Worm (Caenorhabditis elegans) whole organism, L1 larva: ENCODE results near the gene nspc-20.

Experiments used
- C16A3.4 ChIP-seq: fragments of 150-350 bp; optimal IDR thresholded peaks from 2 replicates; lab custom pipeline; 2014; ENCODE audit warnings: missing biosample characterization, missing genetic modification characterization
- C34B4.2 ChIP-seq: sonication (generic microtip); optimal IDR thresholded peaks from 2 replicates; lab custom pipeline; 2017; ENCODE audit warnings: mild to moderate bottlenecking, missing genetic modification characterization, missing compliant biosample characterization
- F16B12.6 ChIP-seq: fragments of 150-350 bp; optimal IDR thresholded peaks from 2 replicates; lab custom pipeline; 2014; ENCODE audit warnings: missing biosample characterization, missing genetic modification characterization
- aly-2 ChIP-seq: fragments of 150-350 bp; optimal IDR thresholded peaks from 2 replicates; lab custom pipeline; 2014; ENCODE audit warnings: missing biosample characterization, missing genetic modification characterization
- blmp-1 ChIP-seq: fragments of 150-350 bp; optimal IDR thresholded peaks from 2 replicates; lab custom pipeline; 2014; ENCODE audit warnings: missing biosample characterization, missing genetic modification characterization
- ceh-82 ChIP-seq, 3 experiments: fragments of 150-350 bp in 1 of 3; sonication (generic microtip) in 2 of 3; optimal IDR thresholded peaks; 2 replicates each; lab custom pipeline; 2014 to 2017; ENCODE audit warnings: missing biosample characterization in 3 of 3, missing genetic modification characterization in 3 of 3
- ceh-90 ChIP-seq: sonication (generic microtip); optimal IDR thresholded peaks from 2 replicates; lab custom pipeline; 2016; ENCODE audit warnings: missing genetic modification characterization, missing compliant biosample characterization
- efl-1 ChIP-seq, 4 experiments: fragments of 150-350 bp; optimal IDR thresholded peaks in 3 of 4; peaks in 1 of 4; 1 replicate in 1 of 4; 2 replicates in 3 of 4; lab custom pipeline; 2014; ENCODE audit warnings: missing biosample characterization in 2 of 4, missing genetic modification characterization in 2 of 4, missing genetic modification reagents in 2 of 4
- efl-3 ChIP-seq: fragments of 200-800 bp; sonication (Bioruptor generic); optimal IDR thresholded peaks from 2 replicates; lab custom pipeline; 2018; ENCODE audit warnings: mild to moderate bottlenecking, missing genetic modification characterization, missing compliant biosample characterization
- egl-13 ChIP-seq: sonication (generic microtip); optimal IDR thresholded peaks from 2 replicates; lab custom pipeline; 2016; ENCODE audit warnings: missing genotype, missing genetic modification reagents, missing genetic modification characterization, missing compliant biosample characterization
- elt-2 ChIP-seq: sonication (generic microtip); optimal IDR thresholded peaks from 2 replicates; lab custom pipeline; 2016; ENCODE audit warnings: missing genetic modification characterization, mild to moderate bottlenecking, inconsistent platforms, missing compliant biosample characterization, missing genetic modification reagents
- ets-5 ChIP-seq: fragments of 200-800 bp; sonication (Bioruptor generic); IDR thresholded peaks from 2 replicates; pipeline ENCODE4 v1.3.6; 2022; ENCODE audit warnings: missing genetic modification characterization, missing compliant biosample characterization
- fkh-8 ChIP-seq: sonication (generic microtip); optimal IDR thresholded peaks from 2 replicates; lab custom pipeline; 2016; ENCODE audit warnings: mild to moderate bottlenecking, missing genetic modification characterization, missing compliant biosample characterization
- grh-1 ChIP-seq: fragments of 200-800 bp; sonication (Bioruptor generic); IDR thresholded peaks from 2 replicates; pipeline ENCODE4 v1.3.6; 2022; ENCODE audit warnings: missing genetic modification reagents, missing genetic modification characterization, missing compliant biosample characterization
- irx-1 ChIP-seq: sonication (generic microtip); optimal IDR thresholded peaks from 2 replicates; lab custom pipeline; 2016; ENCODE audit warnings: missing genetic modification characterization, missing compliant biosample characterization
- lin-14 ChIP-seq: fragments of 200-800 bp; sonication (Bioruptor generic); optimal IDR thresholded peaks from 2 replicates; lab custom pipeline; 2018; ENCODE audit warnings: mild to moderate bottlenecking, missing genetic modification characterization, moderate library complexity, missing compliant biosample characterization
- lin-15B ChIP-seq: fragments of 150-350 bp; sonication (generic microtip); optimal IDR thresholded peaks from 3 replicates; lab custom pipeline; 2014; ENCODE audit warnings: missing biosample characterization, missing genetic modification characterization
- lin-39 ChIP-seq: fragments of 150-350 bp; optimal IDR thresholded peaks from 2 replicates; lab custom pipeline; 2014; ENCODE audit warnings: missing biosample characterization, missing genetic modification reagents, missing genetic modification characterization
- lir-3 ChIP-seq: sonication (generic microtip); optimal IDR thresholded peaks from 2 replicates; lab custom pipeline; 2016; ENCODE audit warnings: mild to moderate bottlenecking, missing genetic modification characterization, moderate library complexity, missing compliant biosample characterization; ENCODE audit not compliant: poor library complexity
- lsy-2 ChIP-seq, 2 experiments: fragments of 150-350 bp; optimal IDR thresholded peaks; 2 replicates each; lab custom pipeline; 2014; ENCODE audit warnings: missing biosample characterization in 2 of 2, missing genetic modification characterization in 2 of 2
- mab-9 ChIP-seq: fragments of 200-800 bp; sonication (Bioruptor generic); IDR thresholded peaks from 2 replicates; pipeline ENCODE4 v1.3.6; 2022; ENCODE audit warnings: missing genetic modification reagents, missing genetic modification characterization, missing compliant biosample characterization
- mef-2 ChIP-seq: fragments of 150-350 bp; optimal IDR thresholded peaks from 2 replicates; lab custom pipeline; 2014; ENCODE audit warnings: missing biosample characterization, missing genetic modification characterization
- mep-1 ChIP-seq: fragments of 150-350 bp; optimal IDR thresholded peaks from 2 replicates; lab custom pipeline; 2014; ENCODE audit warnings: missing biosample characterization, missing genetic modification characterization
- nhr-11 ChIP-seq: fragments of 150-350 bp; optimal IDR thresholded peaks from 2 replicates; lab custom pipeline; 2014; ENCODE audit warnings: missing biosample characterization, missing genetic modification characterization
- nhr-19 ChIP-seq: fragments of 200-800 bp; sonication (Bioruptor generic); conservative IDR thresholded peaks from 2 replicates; pipeline ENCODE4 v1.3.6; 2022; ENCODE audit warnings: missing genetic modification characterization, missing compliant biosample characterization
- nhr-20 ChIP-seq: sonication (generic microtip); optimal IDR thresholded peaks from 2 replicates; lab custom pipeline; 2016; ENCODE audit warnings: mild to moderate bottlenecking, missing genetic modification characterization, missing compliant biosample characterization
- nhr-28 ChIP-seq: fragments of 150-350 bp; optimal IDR thresholded peaks from 2 replicates; lab custom pipeline; 2014; ENCODE audit warnings: missing biosample characterization, missing genetic modification characterization
- nhr-47 ChIP-seq: sonication (generic microtip); optimal IDR thresholded peaks from 2 replicates; lab custom pipeline; 2016; ENCODE audit warnings: mild to moderate bottlenecking, missing genetic modification characterization, moderate library complexity, missing compliant biosample characterization
- nhr-84 ChIP-seq: sonication (generic microtip); optimal IDR thresholded peaks from 2 replicates; lab custom pipeline; 2017; ENCODE audit warnings: missing biosample characterization, missing genetic modification characterization
- nhr-85 ChIP-seq: sonication (generic microtip); peaks from one replicate; lab custom pipeline; 2016; ENCODE audit warnings: missing genetic modification characterization, inconsistent platforms, missing compliant biosample characterization
- pag-3 ChIP-seq: sonication (generic microtip); optimal IDR thresholded peaks from 2 replicates; lab custom pipeline; 2017; ENCODE audit warnings: missing genetic modification characterization, mild to moderate bottlenecking, missing compliant biosample characterization, antibody characterized with exemption, borderline replicate concordance; ENCODE audit not compliant: insufficient read depth
- pax-3 ChIP-seq: fragments of 200-800 bp; sonication (Bioruptor generic); optimal IDR thresholded peaks from 2 replicates; lab custom pipeline; 2018; ENCODE audit warnings: mild to moderate bottlenecking, missing genetic modification characterization, moderate library complexity, missing compliant biosample characterization
- pqm-1 ChIP-seq: sonication (generic microtip); optimal IDR thresholded peaks from 3 replicates; lab custom pipeline; 2017; ENCODE audit warnings: missing biosample characterization, missing genetic modification characterization
- skn-1 ChIP-seq: fragments of 150-350 bp; optimal IDR thresholded peaks from 2 replicates; lab custom pipeline; 2014; ENCODE audit warnings: missing biosample characterization, missing genetic modification characterization
- snpc-4 ChIP-seq: fragments of 150-350 bp; optimal IDR thresholded peaks from 2 replicates; lab custom pipeline; 2014; ENCODE audit warnings: missing biosample characterization, missing genetic modification characterization
- snu-23 ChIP-seq: sonication (generic microtip); optimal IDR thresholded peaks from 2 replicates; lab custom pipeline; 2016; ENCODE audit warnings: missing genetic modification characterization, missing compliant biosample characterization
- sox-4 ChIP-seq: sonication (generic microtip); optimal IDR thresholded peaks from 2 replicates; lab custom pipeline; 2016; ENCODE audit warnings: missing genetic modification characterization, missing compliant biosample characterization
- sptf-1 ChIP-seq: fragments of 150-350 bp; optimal IDR thresholded peaks from 2 replicates; lab custom pipeline; 2014; ENCODE audit warnings: missing biosample characterization, missing genetic modification characterization
- swsn-7 ChIP-seq: sonication (generic microtip); optimal IDR thresholded peaks from 2 replicates; lab custom pipeline; 2016; ENCODE audit warnings: missing genetic modification characterization, missing compliant biosample characterization
- tbx-2 ChIP-seq: sonication (generic microtip); optimal IDR thresholded peaks from 2 replicates; lab custom pipeline; 2016; ENCODE audit warnings: missing genetic modification characterization, missing compliant biosample characterization
- tlp-1 ChIP-seq: fragments of 150-350 bp; optimal IDR thresholded peaks from 2 replicates; lab custom pipeline; 2014; ENCODE audit warnings: missing biosample characterization, missing genetic modification characterization
- unc-86 ChIP-seq: sonication (generic microtip); optimal IDR thresholded peaks from 2 replicates; lab custom pipeline; 2016; ENCODE audit warnings: missing genetic modification characterization, missing compliant biosample characterization
- unc-98 ChIP-seq: fragments of 200-800 bp; sonication (Bioruptor generic); IDR thresholded peaks from 2 replicates; pipeline ENCODE4 v1.3.6; 2022; ENCODE audit warnings: missing genetic modification characterization, missing compliant biosample characterization
- zag-1 ChIP-seq: fragments of 150-350 bp; optimal IDR thresholded peaks from 2 replicates; lab custom pipeline; 2014; ENCODE audit warnings: missing biosample characterization, missing genetic modification characterization
- zip-4 ChIP-seq: fragments of 200-800 bp; sonication (Bioruptor generic); optimal IDR thresholded peaks from 2 replicates; lab custom pipeline; 2018; ENCODE audit warnings: mild to moderate bottlenecking, missing genetic modification characterization, moderate library complexity, missing compliant biosample characterization
- ztf-11 ChIP-seq, 2 experiments: sonication (generic microtip); optimal IDR thresholded peaks; 2 replicates each; lab custom pipeline; 2016 to 2017; ENCODE audit warnings: missing genetic modification characterization in 2 of 2, missing biosample characterization in 1 of 2, missing compliant biosample characterization in 1 of 2

The nspc-20 gene

ce11 chrX:14559519-14560296 is 29.7 kb upstream of the nspc-20 start (continued):
- TF ChIP-seq ets-5 (GFP tag; lab: Robert Waterston, UW) (no peak), pag-3 (tag; lab: Kevin White, UChicago) (no peak), swsn-7 (tag; lab: Kevin White, UChicago) (no peak), unc-98 (GFP tag; lab: Robert Waterston, UW) (0 out of 2 replicates have a peak, but pooled peaks have one; percentile 20)

DNA sequence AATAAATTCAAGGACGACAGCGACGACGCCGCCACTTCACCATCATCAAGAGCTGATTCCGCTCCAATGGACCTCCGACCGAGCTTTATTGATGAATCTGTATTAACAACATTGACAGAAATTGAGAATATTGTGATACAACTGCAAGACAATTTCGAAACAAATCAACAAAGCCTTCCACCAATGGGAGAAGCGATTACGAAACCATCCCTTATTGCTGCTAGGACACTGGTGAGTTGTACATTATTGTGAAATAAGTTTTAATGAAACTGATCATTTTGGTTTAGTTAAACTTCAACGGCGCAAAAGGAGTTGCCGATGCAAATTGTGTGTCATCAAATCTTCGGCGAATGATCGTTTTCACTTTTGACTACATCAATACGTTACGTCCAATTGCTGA is 29.1 kb upstream of the nspc-20 start:
- TF ChIP-seq efl-1 (optimal IDR thresholded peaks at IDR 0.05; lab: Kevin White, UChicago) (no peak), efl-1 (GFP tag; optimal IDR thresholded peaks at IDR 0.05 in 1 of 2; lab: Kevin White, UChicago) (no peak), lin-39 (tag; lab: Kevin White, UChicago) (no peak), unc-98 (GFP tag; lab: Robert Waterston, UW) (no peak), pax-3 (tag; lab: Kevin White, UChicago) (no peak), nhr-85 (tag; lab: Kevin White, UChicago) (no peak), blmp-1 (tag; lab: Kevin White, UChicago) (peak; percentile 72), C16A3.4 (tag; lab: Kevin White, UChicago) (no peak), pag-3 (tag; lab: Kevin White, UChicago) (no peak), efl-3 (GFP tag; lab: Kevin White, UChicago) (no peak), nhr-28 (tag; lab: Kevin White, UChicago) (no peak), zag-1 (tag; lab: Kevin White, UChicago) (no peak), lsy-2 (tag; optimal IDR thresholded peaks at IDR 0.05; lab: Kevin White, UChicago) (no peak), mep-1 (tag; lab: Kevin White, UChicago) (no peak), sptf-1 (tag; lab: Kevin White, UChicago) (no peak), nhr-11 (tag; lab: Kevin White, UChicago) (no peak), F16B12.6 (tag; lab: Kevin White, UChicago) (no peak), snu-23 (no peak), ceh-82 (tag; optimal IDR thresholded peaks at IDR 0.05; lab: Kevin White, UChicago) (peak in 1 of 3 experiments; percentile 26), skn-1 (peak; percentile 36), nhr-47 (tag; lab: Kevin White, UChicago) (no peak), egl-13 (no peak), unc-86 (tag; lab: Kevin White, UChicago) (no peak), fkh-8 (no peak), tbx-2 (tag; lab: Kevin White, UChicago) (no peak)

ce11 chrX:14557936-14558554 is 28.0 kb upstream of the nspc-20 start, which contains the start of gene nhr-3:
Gene nhr-3 (plus strand): TSS chrX:14558504.
- TF ChIP-seq nhr-47 (tag; lab: Kevin White, UChicago): no peak
- TF ChIP-seq zag-1 (tag; lab: Kevin White, UChicago): no peak
- TF ChIP-seq C34B4.2 (tag; lab: Kevin White, UChicago): no peak
- peak; percentile 82 for TF ChIP-seq nhr-20
- TF ChIP-seq mef-2 (tag; lab: Kevin White, UChicago): no peak
- TF ChIP-seq lin-14 (GFP tag; lab: Kevin White, UChicago): no peak
- TF ChIP-seq nhr-84 (tag; lab: Kevin White, UChicago): no peak
- no peak for TF ChIP-seq irx-1
- TF ChIP-seq ztf-11 (tag; optimal IDR thresholded peaks at IDR 0.05; lab: Kevin White, UChicago): no peak
- TF ChIP-seq F16B12.6 (tag; lab: Kevin White, UChicago): no peak
- peak; percentile 75 for TF ChIP-seq nhr-85 (tag; lab: Kevin White, UChicago)
- no peak for TF ChIP-seq lir-3 (tag; lab: Kevin White, UChicago)
- TF ChIP-seq sox-4: no peak
- no peak for TF ChIP-seq skn-1
- TF ChIP-seq zip-4: no peak
- TF ChIP-seq snpc-4 (tag; lab: Kevin White, UChicago): no peak
- TF ChIP-seq unc-98 (GFP tag; lab: Robert Waterston, UW): no peak
- no peak for TF ChIP-seq lin-15B (tag; lab: Kevin White, UChicago)
- TF ChIP-seq ceh-90 (tag; lab: Kevin White, UChicago): no peak
- TF ChIP-seq aly-2 (tag; lab: Kevin White, UChicago): no peak
- TF ChIP-seq pqm-1 (tag; lab: Kevin White, UChicago): no peak
- TF ChIP-seq grh-1 (GFP tag; lab: Robert Waterston, UW): no peak
- TF ChIP-seq tlp-1 (tag; lab: Kevin White, UChicago): no peak
- TF ChIP-seq lsy-2 (tag; optimal IDR thresholded peaks at IDR 0.05; lab: Kevin White, UChicago): no peak
- no peak for TF ChIP-seq pax-3 (tag; lab: Kevin White, UChicago)
- peak; percentile 10 for TF ChIP-seq nhr-19 (GFP tag; lab: Robert Waterston, UW)
- no peak for TF ChIP-seq mab-9 (GFP tag; lab: Robert Waterston, UW)
- TF ChIP-seq elt-2 (tag; lab: Kevin White, UChicago): peak; percentile 38
